Worm (Caenorhabditis elegans): ENCODE measurements around the gene F35C8.8.

- TF ChIP-seq lin-15B (tag; optimal IDR thresholded peaks at IDR 0.05) (no peak), ceh-9 (tag; optimal IDR thresholded peaks at IDR 0.05) (no peak), fos-1 (tag; optimal IDR thresholded peaks at IDR 0.05) (no peak), zag-1 (tag; optimal IDR thresholded peaks at IDR 0.05) (no peak), ceh-28 (tag; optimal IDR thresholded peaks at IDR 0.05) (no peak), unc-62 (GFP tag; optimal IDR thresholded peaks at IDR 0.05) (no peak), unc-39 (tag; optimal IDR thresholded peaks at IDR 0.05) (no peak), nhr-76 (tag; optimal IDR thresholded peaks at IDR 0.05) (no peak)
Observed at ce11 chrX:5400524-5400923, 28.1 kb upstream of the F35C8.8 start, which contains the start of gene scav-1.
